Fruit fly (Drosophila melanogaster) whole organism, pupa: Measurements from ENCODE around the gene CG33271.

Experiments
- CG12605 ChIP-seq: fragments of 200-800 bp; sonication (Bioruptor generic); IDR thresholded peaks from 2 replicates; pipeline ENCODE4 v1.3.6; 2022; ENCODE audit warnings: missing biosample characterization, missing genetic modification characterization
- CG14655 ChIP-seq: fragments of 200-800 bp; sonication (Bioruptor generic); optimal IDR thresholded peaks from 3 replicates; lab custom pipeline; 2017; ENCODE audit warnings: mild to moderate bottlenecking, missing biosample characterization, missing genetic modification reagents, missing genetic modification characterization
- EcR ChIP-seq: fragments of 200-800 bp; sonication (Bioruptor generic); optimal IDR thresholded peaks from 3 replicates; lab custom pipeline; 2019; ENCODE audit warnings: missing biosample characterization, missing genetic modification characterization, mild to moderate bottlenecking, moderate library complexity, missing genetic modification reagents
- Pif1B ChIP-seq: fragments of 200-800 bp; sonication (Bioruptor generic); optimal IDR thresholded peaks from 3 replicates; lab custom pipeline; 2016; ENCODE audit warnings: missing biosample characterization, missing genetic modification characterization
- fd96Ca ChIP-seq: fragments of 200-800 bp; sonication (Bioruptor generic); IDR thresholded peaks from 3 replicates; pipeline ENCODE4 v1.3.6; 2022; ENCODE audit warnings: missing biosample characterization, missing genetic modification characterization
- gl ChIP-seq: fragments of 200-800 bp; sonication (Bioruptor generic); optimal IDR thresholded peaks from 2 replicates; lab custom pipeline; 2018; ENCODE audit warnings: missing biosample characterization, mild to moderate bottlenecking, missing genetic modification characterization

dm6 chr3L:11599255-11599654 lies 22.0 kb upstream of the CG33271 start:
- TF ChIP-seq fd96Ca (GFP tag; lab: Robert Waterston, UW) (no peak), Pif1B (GFP tag; lab: Kevin White, UChicago) (peak; percentile 2), gl (tag; lab: Kevin White, UChicago) (no peak), EcR (GFP tag; lab: Kevin White, UChicago) (peak; percentile 52), CG12605 (GFP tag; lab: Robert Waterston, UW) (no peak), CG14655 (GFP tag; lab: Kevin White, UChicago) (peak; percentile 18)
